Fruit fly (Drosophila melanogaster) whole organism, embryonic: Measurements from ENCODE around the gene Tfb5.

ENCODE experiments used
- ATbp ChIP-seq: fragments of 200-800 bp; sonication (Bioruptor generic); optimal IDR thresholded peaks from 2 replicates; lab custom pipeline; 2017; ENCODE audit warnings: missing biosample characterization, mild to moderate bottlenecking, missing genetic modification characterization, missing genetic modification reagents
- Abd-B ChIP-seq: fragments of 200-800 bp; sonication (Bioruptor generic); optimal IDR thresholded peaks from 2 replicates; lab custom pipeline; 2018; ENCODE audit warnings: missing biosample characterization, mild to moderate bottlenecking, missing genetic modification characterization, moderate library complexity
- Ada2b ChIP-seq: fragments of 200-800 bp; sonication (Bioruptor generic); IDR thresholded peaks from 2 replicates; pipeline ENCODE4 v1.3.6; 2022; ENCODE audit warnings: missing biosample characterization, missing genetic modification characterization
- Antp ChIP-seq: fragments of 200-800 bp; sonication (Bioruptor generic); optimal IDR thresholded peaks from 3 replicates; lab custom pipeline; 2016; ENCODE audit warnings: missing biosample characterization, missing genetic modification characterization
- Atf-2 ChIP-seq: fragments of 200-800 bp; sonication (Bioruptor generic); optimal IDR thresholded peaks from 2 replicates; lab custom pipeline; 2016; ENCODE audit warnings: missing biosample characterization, missing genetic modification characterization
- Atf6 ChIP-seq: fragments of 200-800 bp; sonication (Bioruptor generic); IDR thresholded peaks from 2 replicates; pipeline ENCODE4 v1.3.6; 2022; ENCODE audit warnings: missing biosample characterization, missing genetic modification characterization
- BtbVII ChIP-seq: fragments of 200-800 bp; sonication (Bioruptor generic); optimal IDR thresholded peaks from 3 replicates; lab custom pipeline; 2017; ENCODE audit warnings: missing biosample characterization, mild to moderate bottlenecking, missing genetic modification characterization
- CG10979 ChIP-seq: fragments of 200-800 bp; sonication (Bioruptor generic); optimal IDR thresholded peaks from 2 replicates; lab custom pipeline; 2018; ENCODE audit warnings: missing biosample characterization, mild to moderate bottlenecking, missing genetic modification characterization, moderate library complexity
- CG11696 ChIP-seq: fragments of 200-800 bp; sonication (Bioruptor generic); IDR thresholded peaks from 2 replicates; pipeline ENCODE4 v1.3.6; 2022; ENCODE audit warnings: missing biosample characterization, missing genetic modification characterization
- CG13287 ChIP-seq: fragments of 200-800 bp; sonication (Bioruptor generic); IDR thresholded peaks from 2 replicates; pipeline ENCODE4 v1.3.6; 2022; ENCODE audit warnings: missing biosample characterization, missing genetic modification characterization; ENCODE audit not compliant: partially characterized antibody
- CG15696 ChIP-seq: fragments of 200-800 bp; sonication (Bioruptor generic); optimal IDR thresholded peaks from 2 replicates; lab custom pipeline; 2019; ENCODE audit warnings: missing biosample characterization, mild to moderate bottlenecking, missing genetic modification characterization, moderate library complexity
- CG16779 ChIP-seq: fragments of 200-800 bp; sonication (Bioruptor generic); IDR thresholded peaks from 2 replicates; pipeline ENCODE4 v1.3.6; 2022; ENCODE audit warnings: missing biosample characterization, missing genetic modification characterization
- CG18262 ChIP-seq: fragments of 200-800 bp; optimal IDR thresholded peaks from 3 replicates; lab custom pipeline; 2019; ENCODE audit warnings: missing biosample characterization, mild to moderate bottlenecking, missing genetic modification characterization, moderate library complexity
- CG18619 ChIP-seq: fragments of 200-800 bp; sonication (Bioruptor generic); optimal IDR thresholded peaks from 3 replicates; lab custom pipeline; 2017; ENCODE audit warnings: missing biosample characterization, mild to moderate bottlenecking, missing genetic modification characterization
- CG2116 ChIP-seq: fragments of 200-800 bp; sonication (Bioruptor generic); optimal IDR thresholded peaks from 3 replicates; lab custom pipeline; 2018; ENCODE audit warnings: missing biosample characterization, mild to moderate bottlenecking, missing genetic modification characterization
- CG30403 ChIP-seq: fragments of 200-800 bp; sonication (Bioruptor generic); optimal IDR thresholded peaks from 3 replicates; lab custom pipeline; 2016; ENCODE audit warnings: missing biosample characterization, missing genetic modification characterization
- CG31224 ChIP-seq: fragments of 200-800 bp; sonication (Bioruptor generic); IDR thresholded peaks from 2 replicates; pipeline ENCODE4 v1.3.6; 2022; ENCODE audit warnings: missing biosample characterization, missing genetic modification characterization
- CG3847 ChIP-seq: fragments of 200-800 bp; sonication (Bioruptor generic); IDR thresholded peaks from 2 replicates; pipeline ENCODE4 v1.3.6; 2022; ENCODE audit warnings: missing biosample characterization, missing genetic modification characterization
- CG4854 ChIP-seq: fragments of 200-800 bp; sonication (Bioruptor generic); optimal IDR thresholded peaks from 2 replicates; lab custom pipeline; 2016; ENCODE audit warnings: missing biosample characterization, missing genetic modification characterization, inconsistent platforms
- CG6791 ChIP-seq: fragments of 200-800 bp; sonication (Bioruptor generic); IDR thresholded peaks from 3 replicates; pipeline ENCODE4 v1.3.6; 2022; ENCODE audit warnings: missing biosample characterization, missing genetic modification characterization; ENCODE audit not compliant: partially characterized antibody
- CG8765 ChIP-seq: fragments of 200-800 bp; sonication (Bioruptor generic); IDR thresholded peaks from 2 replicates; pipeline ENCODE4 v1.3.6; 2022; ENCODE audit warnings: missing biosample characterization, missing genetic modification characterization
- CG8924 ChIP-seq: fragments of 200-800 bp; optimal IDR thresholded peaks from 3 replicates; lab custom pipeline; 2019; ENCODE audit warnings: missing biosample characterization, mild to moderate bottlenecking, missing genetic modification characterization, moderate library complexity
- CG9797 ChIP-seq: fragments of 200-800 bp; sonication (Bioruptor generic); optimal IDR thresholded peaks from 3 replicates; lab custom pipeline; 2018; ENCODE audit warnings: missing biosample characterization, mild to moderate bottlenecking, missing genetic modification characterization
- CkIIα-i1 ChIP-seq: fragments of 200-800 bp; sonication (Bioruptor generic); IDR thresholded peaks from 2 replicates; pipeline ENCODE4 v1.3.6; 2022; ENCODE audit warnings: missing biosample characterization, missing genetic modification characterization
- D ChIP-seq, 2 experiments: fragments of 200-800 bp in 1 of 2; fragments of >200 bp in 1 of 2; sonication (Bioruptor generic) in 1 of 2; optimal IDR thresholded peaks; 2 replicates in 1 of 2; 3 replicates in 1 of 2; lab custom pipeline; 2017; ENCODE audit warnings: mild to moderate bottlenecking in 1 of 2, missing biosample characterization in 1 of 2, missing genetic modification characterization in 1 of 2, missing genetic modification reagents in 1 of 2
- Dfd ChIP-seq, 2 experiments: fragments of >200 bp; optimal IDR thresholded peaks; 2 replicates each; lab custom pipeline; 2017; ENCODE audit warnings: missing biosample characterization in 2 of 2, missing genetic modification characterization in 2 of 2
- Ets65A ChIP-seq: fragments of 200-800 bp; sonication (Bioruptor generic); peaks from one replicate; lab custom pipeline; 2016; ENCODE audit warnings: missing biosample characterization, missing genetic modification characterization
- Fer1 ChIP-seq: fragments of 200-800 bp; sonication (Bioruptor generic); optimal IDR thresholded peaks from 2 replicates; lab custom pipeline; 2017; ENCODE audit warnings: missing biosample characterization, mild to moderate bottlenecking, missing genetic modification characterization
- H2.0 ChIP-seq: fragments of 200-800 bp; sonication (Bioruptor generic); IDR thresholded peaks from 2 replicates; pipeline ENCODE4 v1.3.6; 2022; ENCODE audit warnings: missing biosample characterization, missing genetic modification characterization
- Hsf ChIP-seq: fragments of 200-800 bp; sonication (Bioruptor generic); optimal IDR thresholded peaks from 3 replicates; lab custom pipeline; 2016; ENCODE audit warnings: missing biosample characterization, missing genetic modification characterization
- Lim3 ChIP-seq: fragments of 200-800 bp; sonication (Bioruptor generic); IDR thresholded peaks from 2 replicates; pipeline ENCODE4 v1.3.6; 2022; ENCODE audit warnings: missing biosample characterization, missing genetic modification characterization
- Myb ChIP-seq: fragments of 200-800 bp; sonication (Bioruptor generic); optimal IDR thresholded peaks from 2 replicates; lab custom pipeline; 2016; ENCODE audit warnings: missing biosample characterization, missing genetic modification characterization
- NC2β ChIP-seq: fragments of 200-800 bp; sonication (Bioruptor generic); optimal IDR thresholded peaks from 2 replicates; lab custom pipeline; 2016; ENCODE audit warnings: missing biosample characterization, missing genetic modification characterization
- Ptx1 ChIP-seq: fragments of 200-800 bp; sonication (Bioruptor generic); IDR thresholded peaks from 2 replicates; pipeline ENCODE4 v1.3.6; 2022; ENCODE audit warnings: missing biosample characterization, missing genetic modification characterization
- Sin3A ChIP-seq: fragments of >200 bp; optimal IDR thresholded peaks from 2 replicates; lab custom pipeline; 2018
- Sox100B ChIP-seq: fragments of 200-800 bp; sonication (Bioruptor generic); optimal IDR thresholded peaks from 3 replicates; lab custom pipeline; 2018; ENCODE audit warnings: missing biosample characterization, mild to moderate bottlenecking, missing genetic modification characterization
- Stat92E ChIP-seq, 3 experiments: fragments of >200 bp in 2 of 3; fragments of 200-800 bp in 1 of 3; sonication (Bioruptor generic) in 1 of 3; optimal IDR thresholded peaks; 2 replicates each; lab custom pipeline; 2017 to 2019; ENCODE audit warnings: missing biosample characterization in 3 of 3, missing genetic modification characterization in 3 of 3, mild to moderate bottlenecking in 1 of 3, moderate library complexity in 1 of 3
- ash1 ChIP-seq: fragments of 200-800 bp; sonication (Bioruptor generic); optimal IDR thresholded peaks from 2 replicates; lab custom pipeline; 2018; ENCODE audit warnings: missing biosample characterization, mild to moderate bottlenecking, missing genetic modification characterization
- br ChIP-seq: fragments of >200 bp; optimal IDR thresholded peaks from 2 replicates; lab custom pipeline; 2017
- dati ChIP-seq: fragments of 200-800 bp; sonication (Bioruptor generic); IDR thresholded peaks from 2 replicates; pipeline ENCODE4 v1.3.6; 2022; ENCODE audit warnings: missing biosample characterization, missing genetic modification characterization
- gce ChIP-seq: fragments of 200-800 bp; sonication (Bioruptor generic); IDR thresholded peaks from 3 replicates; pipeline ENCODE4 v1.3.6; 2022; ENCODE audit warnings: missing biosample characterization, missing genetic modification characterization
- gem ChIP-seq: fragments of 200-800 bp; sonication (Bioruptor generic); optimal IDR thresholded peaks from 2 replicates; lab custom pipeline; 2019; ENCODE audit warnings: missing biosample characterization, mild to moderate bottlenecking, missing genetic modification characterization, moderate library complexity
- jumu ChIP-seq: fragments of 200-800 bp; sonication (Bioruptor generic); optimal IDR thresholded peaks from 3 replicates; lab custom pipeline; 2016; ENCODE audit warnings: missing biosample characterization, missing genetic modification characterization
- mirr ChIP-seq: fragments of 200-800 bp; sonication (Bioruptor generic); optimal IDR thresholded peaks from 3 replicates; lab custom pipeline; 2018; ENCODE audit warnings: missing biosample characterization, mild to moderate bottlenecking, missing genetic modification characterization
- nerfin-1 ChIP-seq: fragments of 200-800 bp; sonication (Bioruptor generic); optimal IDR thresholded peaks from 3 replicates; lab custom pipeline; 2019; ENCODE audit warnings: missing biosample characterization, mild to moderate bottlenecking, missing genetic modification characterization, moderate library complexity
- run ChIP-seq: fragments of 200-800 bp; sonication (Bioruptor generic); optimal IDR thresholded peaks from 3 replicates; lab custom pipeline; 2018; ENCODE audit warnings: missing biosample characterization, mild to moderate bottlenecking, missing genetic modification characterization
- salm ChIP-seq: fragments of 200-800 bp; sonication (Bioruptor generic); optimal IDR thresholded peaks from 2 replicates; lab custom pipeline; 2018; ENCODE audit warnings: missing biosample characterization, mild to moderate bottlenecking, missing genetic modification characterization
- slbo ChIP-seq: fragments of 200-800 bp; sonication (Bioruptor generic); IDR thresholded peaks from 2 replicates; pipeline ENCODE4 v1.3.6; 2022; ENCODE audit warnings: missing biosample characterization, missing genetic modification characterization
- stc ChIP-seq: fragments of 200-800 bp; sonication (Bioruptor generic); IDR thresholded peaks from 2 replicates; pipeline ENCODE4 v1.3.6; 2022; ENCODE audit warnings: missing biosample characterization, missing genetic modification characterization
- tgo ChIP-seq: fragments of 200-800 bp; sonication (Bioruptor generic); IDR thresholded peaks from 3 replicates; pipeline ENCODE4 v1.3.6; 2022; ENCODE audit warnings: missing biosample characterization, missing genetic modification characterization
- ttk ChIP-seq: fragments of 200-800 bp; sonication (Bioruptor generic); IDR thresholded peaks from 2 replicates; pipeline ENCODE4 v2.1.2; 2022; ENCODE audit warnings: missing biosample characterization, missing genetic modification characterization

Tfb5 gene

dm6 chr2L:5059645-5060254 is 49.1 kb upstream of the Tfb5 start, which contains the start of gene Rpn11 (continued):
- peak; percentile 8 for TF ChIP-seq mirr (GFP tag; lab: Kevin White, UChicago)
- no peak for TF ChIP-seq Atf6 (GFP tag; lab: Robert Waterston, UW)
- TF ChIP-seq CG8765: no peak
- TF ChIP-seq Lim3 (GFP tag; lab: Robert Waterston, UW): no peak
- no peak for TF ChIP-seq ash1
- peak; percentile 58 for TF ChIP-seq Ptx1
- TF ChIP-seq CG18619 (GFP tag; lab: Kevin White, UChicago): peak; percentile 35
- no peak for TF ChIP-seq CG16779 (GFP tag; lab: Robert Waterston, UW)
- TF ChIP-seq Sin3A (lab: Kevin White, UChicago): peak; percentile 6
- peak; percentile 63 for TF ChIP-seq CG13287 (GFP tag; lab: Robert Waterston, UW)
- no peak for TF ChIP-seq CkIIα-i1 (GFP tag; lab: Robert Waterston, UW)
- TF ChIP-seq CG18262: peak; percentile 78
- no peak for TF ChIP-seq stc
- no peak for TF ChIP-seq jumu (GFP tag; lab: Kevin White, UChicago)
- peak; percentile 41; the same call in 1 of the 2 replicates for TF ChIP-seq Ada2b
- TF ChIP-seq slbo (GFP tag; lab: Robert Waterston, UW): peak; percentile 62
- TF ChIP-seq CG8924 (tag; lab: Kevin White, UChicago): peak; percentile 77
- TF ChIP-seq CG30403 (GFP tag; lab: Kevin White, UChicago): peak; percentile 86
- TF ChIP-seq dati: no peak
- TF ChIP-seq Myb (GFP tag; lab: Kevin White, UChicago): no peak
- TF ChIP-seq Antp (GFP tag; lab: Kevin White, UChicago): peak; percentile 18
- TF ChIP-seq BtbVII (GFP tag; lab: Kevin White, UChicago): peak; percentile 24
- no peak for TF ChIP-seq salm (tag; lab: Kevin White, UChicago)
- TF ChIP-seq CG4854 (GFP tag; lab: Kevin White, UChicago): peak; percentile 19
- peak; percentile 59 for TF ChIP-seq Ets65A
- peak; percentile 99 for TF ChIP-seq CG2116 (GFP tag; lab: Kevin White, UChicago)
- peak; percentile 76 for TF ChIP-seq Abd-B
- no peak for TF ChIP-seq D (optimal IDR thresholded peaks at IDR 0.05; lab: Kevin White, UChicago)
- TF ChIP-seq D (GFP tag; optimal IDR thresholded peaks at IDR 0.05; lab: Kevin White, UChicago): no peak
- TF ChIP-seq Dfd (GFP tag; optimal IDR thresholded peaks at IDR 0.05; lab: Kevin White, UChicago): no peak
- TF ChIP-seq CG31224: 0 out of 2 replicates have a peak, but pooled peaks have one; percentile 9
- peak; percentile 69 for TF ChIP-seq Sox100B (GFP tag; lab: Kevin White, UChicago)
- TF ChIP-seq Hsf (GFP tag; lab: Kevin White, UChicago): peak; percentile 59
- no peak for TF ChIP-seq ttk (GFP tag; lab: Robert Waterston, UW)
- TF ChIP-seq nerfin-1 (tag; lab: Kevin White, UChicago): peak; percentile 52
- no peak; the same call in 2 of the 3 replicates for TF ChIP-seq tgo (GFP tag; lab: Robert Waterston, UW)
- TF ChIP-seq br: no peak
- no peak for TF ChIP-seq Stat92E (GFP tag; optimal IDR thresholded peaks at IDR 0.05; lab: Kevin White, UChicago)
- TF ChIP-seq CG10979 (tag; lab: Kevin White, UChicago): peak; percentile 49
- no peak; the same call in 1 of the 2 replicates for TF ChIP-seq H2.0 (GFP tag; lab: Robert Waterston, UW)
- no peak for TF ChIP-seq NC2β (GFP tag; lab: Kevin White, UChicago)
- no peak for TF ChIP-seq CG11696 (GFP tag; lab: Robert Waterston, UW)
- peak; percentile 58 for TF ChIP-seq CG3847 (GFP tag; lab: Robert Waterston, UW)
- no peak for TF ChIP-seq run (tag; lab: Kevin White, UChicago)
- TF ChIP-seq Fer1 (GFP tag; lab: Kevin White, UChicago): peak; percentile 43
- no peak for TF ChIP-seq CG9797 (GFP tag; lab: Kevin White, UChicago)
- TF ChIP-seq Atf-2: peak; percentile 31
- no peak for TF ChIP-seq CG6791 (GFP tag; lab: Robert Waterston, UW)
- TF ChIP-seq gce (GFP tag; lab: Robert Waterston, UW): no peak
- TF ChIP-seq ATbp (GFP tag; lab: Kevin White, UChicago): no peak
- TF ChIP-seq CG15696 (tag; lab: Kevin White, UChicago): peak; percentile 66
- TF ChIP-seq gem: peak; percentile 83
